Worm (Caenorhabditis elegans): ENCODE data around the gene Y45F3A.9.

- TF ChIP-seq lin-1 (GFP tag; IDR thresholded peaks at IDR 0.05) (no peak), hlh-11 (tag; optimal IDR thresholded peaks at IDR 0.05) (no peak), nhr-11 (tag; optimal IDR thresholded peaks at IDR 0.05) (no peak), snpc-4 (tag; optimal IDR thresholded peaks at IDR 0.05) (no peak), unc-130 (GFP tag; optimal IDR thresholded peaks at IDR 0.05) (no peak), dpl-1 (GFP tag; optimal IDR thresholded peaks at IDR 0.05) (no peak), nhr-102 (tag; optimal IDR thresholded peaks at IDR 0.05) (no peak), nhr-28 (tag; optimal IDR thresholded peaks at IDR 0.05) (no peak), nhr-237 (tag; optimal IDR thresholded peaks at IDR 0.05) (no peak), T20F7.1 (GFP tag; optimal IDR thresholded peaks at IDR 0.05) (no peak)
These were observed 34.1 kb upstream of the Y45F3A.9 start, which contains the start of gene swt-4 for ce11 chrIII:10629043-10629442.

Measured in whole organism, L4 larva.